Fruit fly (Drosophila melanogaster) whole organism, embryonic: ENCODE data around the gene CG33060.

ENCODE experiments used
- Ada2b ChIP-seq: fragments of 200-800 bp; sonication (Bioruptor generic); IDR thresholded peaks from 2 replicates; pipeline ENCODE4 v1.3.6; 2022; ENCODE audit warnings: missing biosample characterization, missing genetic modification characterization
- Aef1 ChIP-seq: fragments of 200-800 bp; sonication (Bioruptor generic); IDR thresholded peaks from 3 replicates; pipeline ENCODE4 v1.3.6; 2022; ENCODE audit warnings: missing biosample characterization, missing genetic modification characterization
- Atf-2 ChIP-seq: fragments of 200-800 bp; sonication (Bioruptor generic); optimal IDR thresholded peaks from 2 replicates; lab custom pipeline; 2016; ENCODE audit warnings: missing biosample characterization, missing genetic modification characterization
- Atf3 ChIP-seq: fragments of 200-800 bp; sonication (Bioruptor generic); optimal IDR thresholded peaks from 3 replicates; lab custom pipeline; 2016; ENCODE audit warnings: missing biosample characterization, missing genetic modification characterization
- Blimp-1 ChIP-seq: fragments of 200-800 bp; sonication (Bioruptor generic); optimal IDR thresholded peaks from 3 replicates; lab custom pipeline; 2018; ENCODE audit warnings: missing biosample characterization, missing genetic modification characterization, mild to moderate bottlenecking, moderate library complexity, missing genetic modification reagents
- CG12104 ChIP-seq: fragments of 200-800 bp; sonication (Bioruptor generic); optimal IDR thresholded peaks from 3 replicates; lab custom pipeline; 2016; ENCODE audit warnings: missing biosample characterization, missing genetic modification characterization
- CG13424 ChIP-seq: fragments of 200-800 bp; sonication (Bioruptor generic); optimal IDR thresholded peaks from 2 replicates; lab custom pipeline; 2019; ENCODE audit warnings: missing biosample characterization, mild to moderate bottlenecking, missing genetic modification characterization, moderate library complexity
- CG14710 ChIP-seq: fragments of 200-800 bp; sonication (Bioruptor generic); optimal IDR thresholded peaks from 3 replicates; lab custom pipeline; 2019; ENCODE audit warnings: missing biosample characterization, mild to moderate bottlenecking, missing genetic modification characterization, moderate library complexity
- CG14860 ChIP-seq: fragments of 200-800 bp; sonication (Bioruptor generic); IDR thresholded peaks from 3 replicates; pipeline ENCODE4 v1.3.6; 2022; ENCODE audit warnings: missing biosample characterization, missing genetic modification characterization; ENCODE audit not compliant: partially characterized antibody
- CG1603 ChIP-seq: fragments of 200-800 bp; sonication (Bioruptor generic); optimal IDR thresholded peaks from 2 replicates; lab custom pipeline; 2019; ENCODE audit warnings: missing biosample characterization, mild to moderate bottlenecking, missing genetic modification characterization, moderate library complexity
- CG1647 ChIP-seq: fragments of 200-800 bp; sonication (Bioruptor generic); optimal IDR thresholded peaks from 3 replicates; lab custom pipeline; 2016; ENCODE audit warnings: missing biosample characterization, missing genetic modification characterization
- CG16813 ChIP-seq: fragments of 200-800 bp; sonication (Bioruptor generic); IDR thresholded peaks from 3 replicates; pipeline ENCODE4 v1.3.6; 2022; ENCODE audit warnings: missing biosample characterization, missing genetic modification characterization; ENCODE audit not compliant: partially characterized antibody
- CG17359 ChIP-seq: fragments of 200-800 bp; sonication (Bioruptor generic); optimal IDR thresholded peaks from 3 replicates; lab custom pipeline; 2018; ENCODE audit warnings: missing biosample characterization, mild to moderate bottlenecking, missing genetic modification characterization, moderate library complexity
- CG18599 ChIP-seq: fragments of 200-800 bp; sonication (Bioruptor generic); optimal IDR thresholded peaks from 3 replicates; lab custom pipeline; 2017; ENCODE audit warnings: missing biosample characterization, missing genetic modification characterization, mild to moderate bottlenecking, moderate library complexity, missing genetic modification reagents
- CG30020 ChIP-seq: fragments of 200-800 bp; optimal IDR thresholded peaks from 2 replicates; lab custom pipeline; 2019; ENCODE audit warnings: missing biosample characterization, mild to moderate bottlenecking, missing genetic modification characterization, moderate library complexity
- CG31224 ChIP-seq: fragments of 200-800 bp; sonication (Bioruptor generic); IDR thresholded peaks from 2 replicates; pipeline ENCODE4 v1.3.6; 2022; ENCODE audit warnings: missing biosample characterization, missing genetic modification characterization
- CG3407 ChIP-seq: fragments of 200-800 bp; sonication (Bioruptor generic); optimal IDR thresholded peaks from 2 replicates; lab custom pipeline; 2018; ENCODE audit warnings: missing biosample characterization, mild to moderate bottlenecking, missing genetic modification characterization
- CG3838 ChIP-seq: fragments of 200-800 bp; sonication (Bioruptor generic); optimal IDR thresholded peaks from 3 replicates; lab custom pipeline; 2016; ENCODE audit warnings: missing biosample characterization, missing genetic modification characterization
- CG4854 ChIP-seq: fragments of 200-800 bp; sonication (Bioruptor generic); optimal IDR thresholded peaks from 2 replicates; lab custom pipeline; 2016; ENCODE audit warnings: missing biosample characterization, missing genetic modification characterization, inconsistent platforms
- CG7786 ChIP-seq: fragments of 200-800 bp; sonication (Bioruptor generic); optimal IDR thresholded peaks from 2 replicates; lab custom pipeline; 2016; ENCODE audit warnings: missing biosample characterization, missing genetic modification characterization
- CG8281 ChIP-seq: fragments of 200-800 bp; sonication (Bioruptor generic); optimal IDR thresholded peaks from 2 replicates; lab custom pipeline; 2018; ENCODE audit warnings: missing biosample characterization, mild to moderate bottlenecking, missing genetic modification characterization, moderate library complexity
- CG9727 ChIP-seq: fragments of 200-800 bp; sonication (Bioruptor generic); optimal IDR thresholded peaks from 3 replicates; lab custom pipeline; 2017; ENCODE audit warnings: missing biosample characterization, mild to moderate bottlenecking, missing genetic modification characterization
- Camta ChIP-seq: fragments of 200-800 bp; sonication (Bioruptor generic); optimal IDR thresholded peaks from 2 replicates; lab custom pipeline; 2016; ENCODE audit warnings: missing biosample characterization, missing genetic modification characterization
- Chrac-16 ChIP-seq: fragments of 200-800 bp; sonication (Bioruptor generic); optimal IDR thresholded peaks from 3 replicates; lab custom pipeline; 2016; ENCODE audit warnings: missing biosample characterization, missing genetic modification characterization
- Dip2 ChIP-seq: fragments of 200-800 bp; sonication (Bioruptor generic); IDR thresholded peaks from 2 replicates; pipeline ENCODE4 v1.3.6; 2022; ENCODE audit warnings: missing biosample characterization, missing genetic modification characterization
- Drgx ChIP-seq: fragments of 200-800 bp; sonication (Bioruptor generic); IDR thresholded peaks from 2 replicates; pipeline ENCODE4 v1.3.6; 2022; ENCODE audit warnings: missing biosample characterization, missing genetic modification characterization
- GATAe ChIP-seq: fragments of 200-800 bp; sonication (Bioruptor generic); conservative IDR thresholded peaks from 2 replicates; pipeline ENCODE4 v1.3.6; 2022; ENCODE audit warnings: missing biosample characterization, missing genetic modification characterization
- Kr ChIP-seq: fragments of 200-800 bp; sonication (Bioruptor generic); optimal IDR thresholded peaks from 2 replicates; lab custom pipeline; 2017; ENCODE audit warnings: missing biosample characterization, mild to moderate bottlenecking, missing genetic modification characterization
- Lpt ChIP-seq: fragments of >200 bp; optimal IDR thresholded peaks from 2 replicates; lab custom pipeline; 2018; ENCODE audit warnings: missing biosample characterization, missing genetic modification characterization
- Mad ChIP-seq: fragments of 200-800 bp; sonication (Bioruptor generic); optimal IDR thresholded peaks from 2 replicates; lab custom pipeline; 2016; ENCODE audit warnings: missing biosample characterization, missing genetic modification characterization
- Ravus ChIP-seq: fragments of 200-800 bp; sonication (Bioruptor generic); IDR thresholded peaks from 2 replicates; pipeline ENCODE4 v1.3.6; 2022; ENCODE audit warnings: missing biosample characterization, missing genetic modification characterization
- Usf ChIP-seq: fragments of 200-800 bp; sonication (Bioruptor generic); optimal IDR thresholded peaks from 2 replicates; lab custom pipeline; 2017; ENCODE audit warnings: missing genotype, missing biosample characterization, missing genetic modification characterization
- YL-1 ChIP-seq: fragments of 200-800 bp; sonication (Bioruptor generic); optimal IDR thresholded peaks from 3 replicates; lab custom pipeline; 2017; ENCODE audit warnings: missing biosample characterization, mild to moderate bottlenecking, missing genetic modification characterization
- chinmo ChIP-seq: fragments of 200-800 bp; sonication (Bioruptor generic); IDR thresholded peaks from 4 replicates; pipeline ENCODE4 v1.3.6; 2022; ENCODE audit warnings: missing biosample characterization, missing genetic modification characterization; ENCODE audit not compliant: partially characterized antibody
- ewg ChIP-seq: fragments of 200-800 bp; sonication (Bioruptor generic); optimal IDR thresholded peaks from 3 replicates; lab custom pipeline; 2017; ENCODE audit warnings: mild to moderate bottlenecking, missing biosample characterization, missing genetic modification reagents, missing genetic modification characterization
- fru ChIP-seq: fragments of >200 bp; optimal IDR thresholded peaks from 2 replicates; lab custom pipeline; 2017
- gcm ChIP-seq: fragments of 200-800 bp; sonication (Bioruptor generic); optimal IDR thresholded peaks from 2 replicates; lab custom pipeline; 2019; ENCODE audit warnings: missing biosample characterization, mild to moderate bottlenecking, missing genetic modification characterization, moderate library complexity
- h ChIP-seq: fragments of >200 bp; optimal IDR thresholded peaks from 2 replicates; lab custom pipeline; 2017
- ham ChIP-seq: fragments of 200-800 bp; sonication (Bioruptor generic); IDR thresholded peaks from 2 replicates; pipeline ENCODE4 v1.3.6; 2022; ENCODE audit warnings: missing biosample characterization, missing genetic modification characterization
- ind ChIP-seq: fragments of 200-800 bp; sonication (Bioruptor generic); optimal IDR thresholded peaks from 3 replicates; lab custom pipeline; 2016; ENCODE audit warnings: missing biosample characterization, missing genetic modification characterization
- pfk ChIP-seq: fragments of 200-800 bp; sonication (Bioruptor generic); optimal IDR thresholded peaks from 2 replicates; lab custom pipeline; 2018; ENCODE audit warnings: missing biosample characterization, mild to moderate bottlenecking, missing genetic modification characterization, moderate library complexity
- pum ChIP-seq: fragments of 200-800 bp; sonication (Bioruptor generic); optimal IDR thresholded peaks from 2 replicates; lab custom pipeline; 2016; ENCODE audit warnings: missing biosample characterization, missing genetic modification characterization
- pzg ChIP-seq: fragments of 200-800 bp; sonication (Bioruptor generic); optimal IDR thresholded peaks from 3 replicates; lab custom pipeline; 2018; ENCODE audit warnings: missing biosample characterization, mild to moderate bottlenecking, missing genetic modification characterization, moderate library complexity
- sr ChIP-seq: fragments of 200-800 bp; sonication (Bioruptor generic); IDR thresholded peaks from 3 replicates; pipeline ENCODE4 v1.3.6; 2022; ENCODE audit warnings: missing biosample characterization, missing genetic modification characterization
- ttk ChIP-seq: fragments of 200-800 bp; sonication (Bioruptor generic); IDR thresholded peaks from 2 replicates; pipeline ENCODE4 v2.1.2; 2022; ENCODE audit warnings: missing biosample characterization, missing genetic modification characterization
- tup ChIP-seq: fragments of 200-800 bp; sonication (Bioruptor generic); optimal IDR thresholded peaks from 2 replicates; lab custom pipeline; 2016; ENCODE audit warnings: missing biosample characterization, mild to moderate bottlenecking, missing genetic modification characterization, moderate library complexity
- unc-4 ChIP-seq: fragments of 200-800 bp; sonication (Bioruptor generic); IDR thresholded peaks from 2 replicates; pipeline ENCODE4 v1.3.6; 2022; ENCODE audit warnings: missing biosample characterization, missing genetic modification characterization; ENCODE audit not compliant: partially characterized antibody
- usp ChIP-seq: fragments of >200 bp; optimal IDR thresholded peaks from 2 replicates; lab custom pipeline; 2017; ENCODE audit warnings: missing biosample characterization, missing genetic modification characterization
- wdn ChIP-seq: fragments of 200-800 bp; sonication (Bioruptor generic); IDR thresholded peaks from 2 replicates; pipeline ENCODE4 v1.3.6; 2022; ENCODE audit warnings: missing biosample characterization, missing genetic modification characterization
- wor ChIP-seq: fragments of 200-800 bp; sonication (Bioruptor generic); IDR thresholded peaks from 2 replicates; pipeline ENCODE4 v1.3.6; 2022; ENCODE audit warnings: missing biosample characterization, missing genetic modification characterization
- yki ChIP-seq: fragments of >200 bp; optimal IDR thresholded peaks from 3 replicates; lab custom pipeline; 2018

The CG33060 gene

DNA sequence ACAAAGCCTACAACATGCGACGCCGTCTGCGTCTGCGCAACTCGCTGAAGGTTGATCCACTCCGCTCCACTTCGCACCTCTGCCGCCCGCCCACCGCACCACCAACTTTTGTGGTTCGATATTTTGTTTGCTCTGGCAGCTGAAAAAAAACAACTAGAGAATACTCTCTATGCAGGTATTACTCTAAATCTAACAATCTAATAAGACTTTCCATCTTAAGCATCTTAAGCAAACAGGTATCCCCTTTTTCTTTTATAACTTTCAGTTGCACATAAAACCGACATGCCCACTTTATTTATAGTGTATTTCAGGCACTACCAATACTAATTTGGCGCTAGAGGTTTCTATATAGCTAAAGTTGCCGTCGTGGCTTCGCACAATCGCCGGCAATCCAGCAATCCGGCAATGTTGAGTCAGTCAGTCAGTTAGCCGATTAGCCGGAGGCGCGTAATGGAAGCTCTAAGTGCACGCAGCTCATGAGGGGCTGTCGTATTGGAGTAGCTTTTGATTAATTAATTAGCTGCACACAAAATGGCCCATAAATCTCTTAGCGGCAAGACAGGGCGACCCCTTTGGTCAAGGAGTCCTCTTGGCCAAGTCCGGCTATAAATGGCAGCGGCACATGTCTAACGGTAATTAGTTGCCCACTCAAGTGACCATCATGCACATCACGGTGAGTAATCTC is 2.5 kb upstream of the CG33060 start, which contains the start of gene CG13058 (continued):
- TF ChIP-seq chinmo (GFP tag; lab: Robert Waterston, UW), result no peak
- TF ChIP-seq ttk (GFP tag; lab: Robert Waterston, UW), result peak; percentile 44
- TF ChIP-seq CG7786 (GFP tag; lab: Kevin White, UChicago), result peak; percentile 61
- TF ChIP-seq CG1647 (GFP tag; lab: Kevin White, UChicago), result peak; percentile 44
- peak; percentile 41; the same call in 1 of the 2 replicates for TF ChIP-seq wor (GFP tag; lab: Robert Waterston, UW)
- TF ChIP-seq Drgx, result peak; percentile 65
- TF ChIP-seq ind (GFP tag; lab: Kevin White, UChicago), result peak; percentile 50
- no peak for TF ChIP-seq Lpt (GFP tag; lab: Kevin White, UChicago)
- peak; percentile 22 for TF ChIP-seq Mad (GFP tag; lab: Kevin White, UChicago)
- TF ChIP-seq Kr (GFP tag; lab: Kevin White, UChicago), result no peak
- no peak for TF ChIP-seq Blimp-1 (GFP tag; lab: Kevin White, UChicago)
- TF ChIP-seq GATAe (GFP tag; lab: Robert Waterston, UW), result no peak
- no peak for TF ChIP-seq YL-1 (GFP tag; lab: Kevin White, UChicago)
- TF ChIP-seq Ravus, result no peak; the same call in 1 of the 2 replicates
- TF ChIP-seq CG3407 (GFP tag; lab: Kevin White, UChicago), result no peak
- TF ChIP-seq Atf-2 (GFP tag; lab: Kevin White, UChicago), result peak; percentile 4
- no peak for TF ChIP-seq CG31224 (GFP tag; lab: Robert Waterston, UW)
- peak; percentile 40 for TF ChIP-seq Chrac-16
- peak; percentile 3 for TF ChIP-seq ewg (GFP tag; lab: Kevin White, UChicago)
- no peak for TF ChIP-seq CG4854
- peak; percentile 44 for TF ChIP-seq Atf3 (GFP tag; lab: Kevin White, UChicago)
- no peak for TF ChIP-seq yki (lab: Kevin White, UChicago)
- TF ChIP-seq CG14710 (tag; lab: Kevin White, UChicago), result no peak
- TF ChIP-seq sr, result no peak
- peak; percentile 64 for TF ChIP-seq Aef1 (GFP tag; lab: Robert Waterston, UW)
- peak; percentile 53 for TF ChIP-seq CG17359 (tag; lab: Kevin White, UChicago)
- peak; percentile 90 for TF ChIP-seq Ada2b (GFP tag; lab: Robert Waterston, UW)
- no peak for TF ChIP-seq fru
- TF ChIP-seq CG14860, result no peak
- TF ChIP-seq unc-4 (GFP tag; lab: Robert Waterston, UW), result no peak
- TF ChIP-seq Usf (GFP tag; lab: Kevin White, UChicago), result peak; percentile 12
- peak; percentile 18 for TF ChIP-seq CG3838 (GFP tag; lab: Kevin White, UChicago)
- TF ChIP-seq pfk (GFP tag; lab: Kevin White, UChicago), result no peak
- TF ChIP-seq ham (GFP tag; lab: Robert Waterston, UW), result no peak
- TF ChIP-seq h, result no peak
- TF ChIP-seq Camta, result no peak
- no peak for TF ChIP-seq usp (GFP tag; lab: Kevin White, UChicago)
- TF ChIP-seq gcm (GFP tag; lab: Kevin White, UChicago), result no peak
- peak; percentile 79 for TF ChIP-seq CG8281 (tag; lab: Kevin White, UChicago)
- peak; percentile 28 for TF ChIP-seq CG1603 (tag; lab: Kevin White, UChicago)
- peak; percentile 84 for TF ChIP-seq CG13424 (tag; lab: Kevin White, UChicago)
- TF ChIP-seq Dip2 (GFP tag; lab: Robert Waterston, UW), result no peak
- TF ChIP-seq CG18599 (GFP tag; lab: Kevin White, UChicago), result peak; percentile 78
- TF ChIP-seq wdn (GFP tag; lab: Robert Waterston, UW), result 0 out of 2 replicates have a peak, but pooled peaks have one; percentile 60
- no peak for TF ChIP-seq pum (GFP tag; lab: Kevin White, UChicago)
- TF ChIP-seq tup (GFP tag; lab: Kevin White, UChicago), result no peak
- TF ChIP-seq CG12104, result no peak
- no peak for TF ChIP-seq pzg (GFP tag; lab: Kevin White, UChicago)
- no peak for TF ChIP-seq CG16813 (GFP tag; lab: Robert Waterston, UW)
- no peak for TF ChIP-seq CG30020 (tag; lab: Kevin White, UChicago)
- TF ChIP-seq CG9727 (GFP tag; lab: Kevin White, UChicago), result peak; percentile 38
